Worm (Caenorhabditis elegans) whole organism, late embryonic: Measurements from ENCODE around the gene srw-2.

Experiments
- C08G9.2 ChIP-seq: sonication (generic microtip); optimal IDR thresholded peaks from 2 replicates; lab custom pipeline; 2016; ENCODE audit warnings: mild to moderate bottlenecking, missing genetic modification characterization, moderate library complexity, missing compliant biosample characterization
- F13H6.1 ChIP-seq: sonication (generic microtip); optimal IDR thresholded peaks from 2 replicates; lab custom pipeline; 2016; ENCODE audit warnings: missing genetic modification characterization, missing compliant biosample characterization
- K02D7.2 ChIP-seq: sonication (generic microtip); optimal IDR thresholded peaks from 2 replicates; lab custom pipeline; 2017; ENCODE audit warnings: mild to moderate bottlenecking, missing genetic modification characterization, missing compliant biosample characterization
- T23F11.4 ChIP-seq: fragments of 200-800 bp; sonication (Bioruptor generic); optimal IDR thresholded peaks from 2 replicates; lab custom pipeline; 2018; ENCODE audit warnings: mild to moderate bottlenecking, missing genetic modification characterization, missing compliant biosample characterization
- ama-1 ChIP-seq: fragments of 150-350 bp; optimal IDR thresholded peaks from 2 replicates; lab custom pipeline; 2014
- ceh-14 ChIP-seq: sonication (generic microtip); optimal IDR thresholded peaks from 2 replicates; lab custom pipeline; 2016; ENCODE audit warnings: missing genotype, missing genetic modification characterization, missing compliant biosample characterization
- ceh-18 ChIP-seq: sonication (generic microtip); optimal IDR thresholded peaks from 2 replicates; lab custom pipeline; 2016; ENCODE audit warnings: missing genetic modification characterization, missing compliant biosample characterization
- ceh-19 ChIP-seq: fragments of 200-800 bp; sonication (Bioruptor generic); optimal IDR thresholded peaks from 2 replicates; lab custom pipeline; 2018; ENCODE audit warnings: mild to moderate bottlenecking, missing genetic modification characterization, missing compliant biosample characterization
- ceh-30 ChIP-seq: fragments of 150-350 bp; optimal IDR thresholded peaks from 2 replicates; lab custom pipeline; 2014; ENCODE audit warnings: missing biosample characterization, missing genetic modification characterization
- ceh-34 ChIP-seq: sonication (generic microtip); optimal IDR thresholded peaks from 2 replicates; lab custom pipeline; 2016; ENCODE audit warnings: mild to moderate bottlenecking, missing genetic modification characterization, missing compliant biosample characterization
- ceh-48 ChIP-seq: sonication (generic microtip); optimal IDR thresholded peaks from 2 replicates; lab custom pipeline; 2016; ENCODE audit warnings: missing genetic modification characterization, inconsistent platforms, missing compliant biosample characterization
- ceh-6 ChIP-seq: fragments of 200-800 bp; sonication (Bioruptor generic); optimal IDR thresholded peaks from 2 replicates; lab custom pipeline; 2018; ENCODE audit warnings: mild to moderate bottlenecking, missing genetic modification characterization, missing compliant biosample characterization
- ceh-9 ChIP-seq: sonication (generic microtip); optimal IDR thresholded peaks from 2 replicates; lab custom pipeline; 2016; ENCODE audit warnings: mild to moderate bottlenecking, missing genetic modification characterization, inconsistent platforms, missing compliant biosample characterization
- dmd-4 ChIP-seq: sonication (generic microtip); optimal IDR thresholded peaks from 2 replicates; lab custom pipeline; 2016; ENCODE audit warnings: borderline replicate concordance, missing genetic modification characterization, missing compliant biosample characterization
- ets-4 ChIP-seq: sonication (generic microtip); optimal IDR thresholded peaks from 2 replicates; lab custom pipeline; 2016; ENCODE audit warnings: missing genetic modification characterization, missing compliant biosample characterization
- eyg-1 ChIP-seq: sonication (generic microtip); optimal IDR thresholded peaks from 2 replicates; lab custom pipeline; 2016; ENCODE audit warnings: missing genotype, missing genetic modification characterization, missing compliant biosample characterization
- fkh-6 ChIP-seq: sonication (generic microtip); optimal IDR thresholded peaks from 2 replicates; lab custom pipeline; 2016; ENCODE audit warnings: missing genetic modification characterization, missing compliant biosample characterization
- gmeb-2 ChIP-seq: sonication (generic microtip); optimal IDR thresholded peaks from 2 replicates; lab custom pipeline; 2016; ENCODE audit warnings: missing genetic modification characterization, inconsistent platforms, missing compliant biosample characterization
- hlh-13 ChIP-seq: fragments of 200-800 bp; sonication (Bioruptor generic); optimal IDR thresholded peaks from 2 replicates; lab custom pipeline; 2018; ENCODE audit warnings: mild to moderate bottlenecking, missing genetic modification characterization, missing compliant biosample characterization
- hlh-15 ChIP-seq: sonication (generic microtip); optimal IDR thresholded peaks from 2 replicates; lab custom pipeline; 2016; ENCODE audit warnings: missing genetic modification characterization, missing compliant biosample characterization
- hlh-6 ChIP-seq: sonication (generic microtip); optimal IDR thresholded peaks from 2 replicates; lab custom pipeline; 2016; ENCODE audit warnings: missing genotype, missing genetic modification characterization, missing compliant biosample characterization
- lim-6 ChIP-seq: sonication (generic microtip); optimal IDR thresholded peaks from 2 replicates; lab custom pipeline; 2016; ENCODE audit warnings: missing genetic modification characterization, missing compliant biosample characterization
- mec-3 ChIP-seq: sonication (generic microtip); optimal IDR thresholded peaks from 2 replicates; lab custom pipeline; 2016; ENCODE audit warnings: borderline replicate concordance, missing genetic modification characterization, missing compliant biosample characterization
- nhr-232 ChIP-seq: sonication (generic microtip); optimal IDR thresholded peaks from 2 replicates; lab custom pipeline; 2016; ENCODE audit warnings: missing genetic modification characterization, missing compliant biosample characterization
- pag-3 ChIP-seq: sonication (generic microtip); optimal IDR thresholded peaks from 2 replicates; lab custom pipeline; 2016; ENCODE audit warnings: missing compliant biosample characterization, missing genetic modification characterization, borderline replicate concordance
- pha-4 ChIP-seq: fragments of 150-350 bp; optimal IDR thresholded peaks from 2 replicates; lab custom pipeline; 2018; ENCODE audit warnings: missing biosample characterization, missing genetic modification reagents, missing genetic modification characterization
- pqm-1 ChIP-seq: sonication (generic microtip); optimal IDR thresholded peaks from 2 replicates; lab custom pipeline; 2016; ENCODE audit warnings: missing genetic modification characterization, missing compliant biosample characterization
- pros-1 ChIP-seq: fragments of 150-350 bp; optimal IDR thresholded peaks from 2 replicates; lab custom pipeline; 2014; ENCODE audit warnings: missing biosample characterization, missing genetic modification reagents, missing genetic modification characterization
- ref-2 ChIP-seq: sonication (generic microtip); optimal IDR thresholded peaks from 2 replicates; lab custom pipeline; 2016; ENCODE audit warnings: missing genetic modification characterization, missing compliant biosample characterization
- rnt-1 ChIP-seq: sonication (generic microtip); optimal IDR thresholded peaks from 2 replicates; lab custom pipeline; 2016; ENCODE audit warnings: missing genetic modification characterization, missing compliant biosample characterization
- sox-4 ChIP-seq: sonication (generic microtip); optimal IDR thresholded peaks from 2 replicates; lab custom pipeline; 2017; ENCODE audit warnings: mild to moderate bottlenecking, missing genetic modification characterization, inconsistent platforms, missing compliant biosample characterization
- ttx-3 ChIP-seq: sonication (generic microtip); optimal IDR thresholded peaks from 2 replicates; lab custom pipeline; 2016; ENCODE audit warnings: missing genetic modification reagents, missing genetic modification characterization, missing compliant biosample characterization
- unc-3 ChIP-seq, 2 experiments: fragments of 200-800 bp in 1 of 2; sonication (Bioruptor generic) in 1 of 2; sonication (generic microtip) in 1 of 2; conservative IDR thresholded peaks in 1 of 2; optimal IDR thresholded peaks in 1 of 2; 2 replicates each; pipeline versions ENCODE4 v1.3.6 to Lab custom; 2016 to 2022; ENCODE audit warnings: missing compliant biosample characterization in 2 of 2, missing genetic modification characterization in 2 of 2, missing genetic modification reagents in 1 of 2
- unc-55 ChIP-seq: sonication (generic microtip); optimal IDR thresholded peaks from 2 replicates; lab custom pipeline; 2017; ENCODE audit warnings: missing biosample characterization, missing genetic modification reagents, missing genetic modification characterization
- unc-86 ChIP-seq: sonication (generic microtip); optimal IDR thresholded peaks from 2 replicates; lab custom pipeline; 2016; ENCODE audit warnings: missing genetic modification characterization, missing compliant biosample characterization

Gene srw-2

ce11 chrV:2830817-2831216 is at the start of gene srw-2:
Gene srw-2, plus strand, starts transcription at chrV:2830878.
- no peak for TF ChIP-seq mec-3 (tag; lab: Kevin White, UChicago)
- TF ChIP-seq nhr-232: no peak
- TF ChIP-seq ref-2 (tag; lab: Kevin White, UChicago): no peak
- no peak for TF ChIP-seq ceh-30 (tag; lab: Kevin White, UChicago)
- TF ChIP-seq ceh-6: no peak
- TF ChIP-seq gmeb-2 (tag; lab: Kevin White, UChicago): no peak
- TF ChIP-seq hlh-13: no peak
- TF ChIP-seq unc-3 (GFP tag; conservative IDR thresholded peaks at IDR 0.05; lab: Robert Waterston, UW): no peak
- no peak for TF ChIP-seq unc-3 (tag; optimal IDR thresholded peaks at IDR 0.05; lab: Kevin White, UChicago)
- TF ChIP-seq rnt-1: no peak
- no peak for TF ChIP-seq pqm-1 (tag; lab: Kevin White, UChicago)
- TF ChIP-seq ceh-19 (GFP tag; lab: Kevin White, UChicago): no peak
- TF ChIP-seq lim-6 (tag; lab: Kevin White, UChicago): no peak
- no peak for TF ChIP-seq ceh-34 (tag; lab: Kevin White, UChicago)
- TF ChIP-seq fkh-6 (tag; lab: Kevin White, UChicago): no peak
- no peak for TF ChIP-seq pros-1 (tag; lab: Kevin White, UChicago)

DNA sequence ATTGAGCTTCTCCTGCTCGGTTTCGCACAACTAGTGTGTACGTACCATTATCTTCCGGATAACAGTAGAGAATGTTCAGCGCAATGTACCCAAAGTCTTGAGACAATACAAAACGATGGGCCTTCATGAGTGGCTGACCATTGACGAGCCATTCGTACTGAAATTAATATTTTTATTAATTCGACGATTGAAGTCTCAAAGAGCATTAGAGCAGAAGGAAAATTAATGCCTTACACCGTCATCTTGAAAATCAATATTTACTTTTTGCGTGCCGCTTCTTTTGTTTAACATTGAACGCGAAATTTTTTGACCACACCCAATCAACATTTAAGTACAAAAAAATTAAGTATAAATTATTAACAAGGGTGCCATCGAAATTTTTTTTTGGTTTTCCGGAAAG is 37.7 kb upstream of the srw-2 start:
- TF ChIP-seq C08G9.2 (tag; lab: Kevin White, UChicago) (no peak), unc-55 (no peak), ttx-3 (tag; lab: Kevin White, UChicago) (no peak), K02D7.2 (tag; lab: Kevin White, UChicago) (no peak), ceh-19 (GFP tag; lab: Kevin White, UChicago) (no peak), F13H6.1 (tag; lab: Kevin White, UChicago) (no peak), dmd-4 (tag; lab: Kevin White, UChicago) (no peak), pha-4 (no peak), unc-86 (no peak)

DNA sequence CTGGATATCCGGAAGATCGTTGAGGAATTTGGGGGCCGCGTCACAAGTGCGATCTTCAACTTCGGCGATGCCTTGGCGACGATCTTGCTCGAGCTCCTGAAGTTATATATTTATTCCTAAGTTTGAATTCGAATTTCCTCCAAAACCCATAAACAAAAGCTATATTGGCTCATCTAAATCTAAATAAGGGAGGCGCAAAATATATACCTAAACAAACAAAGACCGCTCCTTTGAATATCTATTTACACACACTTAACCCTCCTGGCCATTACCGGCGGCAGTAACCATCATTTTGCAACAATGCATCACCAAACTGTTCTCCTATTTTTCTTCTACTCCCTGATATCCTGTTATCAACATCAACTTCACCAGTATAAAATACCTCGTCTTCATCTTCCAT is 34.7 kb upstream of the srw-2 start, which contains the start of gene F54E2.2:
TSS of gene F54E2.2 (plus strand) at position 301 of the 400 bp plus-strand sequence.
- TF ChIP-seq eyg-1 (tag; lab: Kevin White, UChicago): no peak
- no peak for TF ChIP-seq rnt-1
- no peak for TF ChIP-seq ceh-34 (tag; lab: Kevin White, UChicago)
- no peak for TF ChIP-seq ceh-9 (tag; lab: Kevin White, UChicago)

ce11 chrV:2799172-2799869 is 31.4 kb upstream of the srw-2 start:
- TF ChIP-seq T23F11.4 (GFP tag; lab: Kevin White, UChicago): no peak
- TF ChIP-seq ceh-18 (tag; lab: Kevin White, UChicago): no peak
- TF ChIP-seq ceh-19 (GFP tag; lab: Kevin White, UChicago): no peak
- no peak for TF ChIP-seq fkh-6 (tag; lab: Kevin White, UChicago)
- no peak for TF ChIP-seq hlh-13
- TF ChIP-seq ama-1 (lab: Kevin White, UChicago): no peak
- no peak for TF ChIP-seq sox-4
- TF ChIP-seq ets-4 (tag; lab: Kevin White, UChicago): no peak

DNA sequence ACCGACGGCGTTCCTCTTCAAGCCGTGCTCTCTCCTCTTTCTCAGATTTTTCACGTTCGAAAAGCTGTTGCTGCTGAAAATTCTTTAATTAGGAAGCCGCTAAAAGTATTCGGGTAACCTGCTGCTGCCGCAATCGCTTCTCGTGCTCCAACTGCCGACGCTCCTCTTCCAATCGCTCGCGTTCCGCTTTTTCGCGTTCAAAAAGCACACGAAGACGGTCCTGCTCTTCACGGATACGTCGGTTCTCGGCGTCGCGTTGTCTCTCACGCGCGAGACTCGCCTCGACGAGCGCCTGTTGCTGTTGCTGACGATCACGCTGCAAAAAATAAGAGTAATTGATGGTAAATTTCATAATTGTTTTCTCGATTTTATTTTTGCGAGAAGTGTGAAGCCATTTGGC is 30.0 kb upstream of the srw-2 start:
- TF ChIP-seq ceh-14: no peak
- no peak for TF ChIP-seq ceh-34 (tag; lab: Kevin White, UChicago)
- peak; percentile 7 for TF ChIP-seq hlh-6 (tag; lab: Kevin White, UChicago)

ce11 chrV:2801955-2802354 is 28.7 kb upstream of the srw-2 start:
- TF ChIP-seq ceh-9 (tag; lab: Kevin White, UChicago) (no peak), ceh-48 (no peak), hlh-15 (no peak), pag-3 (no peak), nhr-232 (no peak)
